Worm (Caenorhabditis elegans) whole organism, early embryonic: ENCODE measurements around the gene epg-6.

Experiments
- B0310.2 ChIP-seq: sonication (generic microtip); optimal IDR thresholded peaks from 2 replicates; lab custom pipeline; 2016; ENCODE audit warnings: mild to moderate bottlenecking, missing genetic modification characterization, missing compliant biosample characterization
- F13C5.2 ChIP-seq: sonication (generic microtip); optimal IDR thresholded peaks from 2 replicates; lab custom pipeline; 2017; ENCODE audit warnings: mild to moderate bottlenecking, missing genetic modification characterization, inconsistent platforms, missing compliant biosample characterization
- aly-1 ChIP-seq: sonication (generic microtip); optimal IDR thresholded peaks from 2 replicates; lab custom pipeline; 2016; ENCODE audit warnings: missing genetic modification characterization, missing compliant biosample characterization
- ama-1 ChIP-seq: fragments of 150-350 bp; optimal IDR thresholded peaks from 2 replicates; lab custom pipeline; 2014
- ceh-13 ChIP-seq: fragments of 200-800 bp; sonication (Bioruptor generic); optimal IDR thresholded peaks from 2 replicates; lab custom pipeline; 2018; ENCODE audit warnings: mild to moderate bottlenecking, missing genetic modification characterization, missing compliant biosample characterization
- ceh-36 ChIP-seq: sonication (generic microtip); optimal IDR thresholded peaks from 2 replicates; lab custom pipeline; 2016; ENCODE audit warnings: missing genetic modification characterization, inconsistent platforms, missing compliant biosample characterization
- ets-7 ChIP-seq: sonication (generic microtip); optimal IDR thresholded peaks from 2 replicates; lab custom pipeline; 2016; ENCODE audit warnings: missing genotype, missing genetic modification characterization, missing compliant biosample characterization
- flt-1 ChIP-seq: fragments of 200-800 bp; sonication (Bioruptor generic); IDR thresholded peaks from 2 replicates; pipeline ENCODE4 v1.3.6; 2022; ENCODE audit warnings: missing genetic modification characterization, missing compliant biosample characterization
- hmbx-1 ChIP-seq: sonication (generic microtip); optimal IDR thresholded peaks from 2 replicates; lab custom pipeline; 2016; ENCODE audit warnings: mild to moderate bottlenecking, missing genetic modification characterization, missing compliant biosample characterization
- hmg-4 ChIP-seq: fragments of 200-800 bp; sonication (Bioruptor generic); optimal IDR thresholded peaks from 2 replicates; lab custom pipeline; 2018; ENCODE audit warnings: mild to moderate bottlenecking, missing genetic modification characterization, missing compliant biosample characterization
- hnd-1 ChIP-seq: sonication (generic microtip); optimal IDR thresholded peaks from 2 replicates; lab custom pipeline; 2016; ENCODE audit warnings: missing genetic modification characterization, missing compliant biosample characterization
- pes-1 ChIP-seq: fragments of 200-800 bp; sonication (Bioruptor generic); IDR thresholded peaks from 2 replicates; pipeline ENCODE4 v1.3.6; 2022; ENCODE audit warnings: missing genetic modification reagents, missing genetic modification characterization, missing compliant biosample characterization
- scrt-1 ChIP-seq: fragments of 200-800 bp; sonication (Bioruptor generic); IDR thresholded peaks from 2 replicates; pipeline ENCODE4 v1.3.6; 2022; ENCODE audit warnings: missing genetic modification characterization, missing compliant biosample characterization
- sea-1 ChIP-seq: fragments of 200-800 bp; sonication (Bioruptor generic); conservative IDR thresholded peaks from 2 replicates; pipeline ENCODE4 v1.3.6; 2022; ENCODE audit warnings: missing genetic modification characterization, missing compliant biosample characterization
- tbx-11 ChIP-seq: fragments of 200-800 bp; sonication (Bioruptor generic); IDR thresholded peaks from 2 replicates; pipeline ENCODE4 v1.3.6; 2022; ENCODE audit warnings: missing genetic modification characterization, missing compliant biosample characterization
- tbx-37 ChIP-seq: fragments of 200-800 bp; sonication (Bioruptor generic); conservative IDR thresholded peaks from 2 replicates; pipeline ENCODE4 v1.3.6; 2022; ENCODE audit warnings: missing genetic modification reagents, missing genetic modification characterization, missing compliant biosample characterization
- tra-4 ChIP-seq: sonication (generic microtip); optimal IDR thresholded peaks from 2 replicates; lab custom pipeline; 2017; ENCODE audit warnings: missing genetic modification characterization, missing compliant biosample characterization

epg-6 gene

ce11 chrIII:10592729-10593128, 7.3 kb downstream of the epg-6 start, which contains the start of gene Y45F3A.8:
Gene Y45F3A.8 (minus strand): TSS chrIII:10592829.
- TF ChIP-seq ceh-13 (GFP tag; lab: Kevin White, UChicago) (no peak), ceh-36 (tag; lab: Kevin White, UChicago) (no peak), hnd-1 (tag; lab: Kevin White, UChicago) (no peak), F13C5.2 (tag; lab: Kevin White, UChicago) (no peak), hmg-4 (no peak), ama-1 (lab: Kevin White, UChicago) (no peak), scrt-1 (GFP tag; lab: Robert Waterston, UW) (no peak), pes-1 (no peak), aly-1 (tag; lab: Kevin White, UChicago) (no peak), B0310.2 (tag; lab: Kevin White, UChicago) (no peak), flt-1 (GFP tag; lab: Robert Waterston, UW) (no peak), tra-4 (tag; lab: Kevin White, UChicago) (no peak), hmbx-1 (no peak), sea-1 (no peak), tbx-11 (no peak), ets-7 (no peak), tbx-37 (GFP tag; lab: Robert Waterston, UW) (no peak)

ce11 chrIII:10592074-10592473, 7.9 kb downstream of the epg-6 start:
- TF ChIP-seq hmg-4 (no peak), tbx-11 (no peak), ceh-13 (GFP tag; lab: Kevin White, UChicago) (no peak), flt-1 (GFP tag; lab: Robert Waterston, UW) (no peak), scrt-1 (GFP tag; lab: Robert Waterston, UW) (no peak), ets-7 (no peak), F13C5.2 (tag; lab: Kevin White, UChicago) (no peak), tbx-37 (GFP tag; lab: Robert Waterston, UW) (no peak)

- TF ChIP-seq tbx-37 (GFP tag; lab: Robert Waterston, UW) = no peak
- no peak for TF ChIP-seq hnd-1 (tag; lab: Kevin White, UChicago)
- no peak for TF ChIP-seq ets-7
- TF ChIP-seq sea-1 = no peak
- no peak for TF ChIP-seq F13C5.2 (tag; lab: Kevin White, UChicago)
- TF ChIP-seq tbx-11 = no peak
Measured at ce11 chrIII:10586243-10586642, 13.7 kb downstream of the epg-6 start, which contains the start of gene Y45F3A.5. Gene Y45F3A.5 (minus strand): TSS chrIII:10586343.

- TF ChIP-seq hmg-4 (no peak), tbx-37 (GFP tag; lab: Robert Waterston, UW) (0 out of 2 replicates have a peak, but pooled peaks have one; percentile 12), scrt-1 (GFP tag; lab: Robert Waterston, UW) (no peak), sea-1 (no peak)
Measured at ce11 chrIII:10583483-10583882, 16.5 kb downstream of the epg-6 start.

ce11 chrIII:10580206-10580605, 19.8 kb downstream of the epg-6 start:
- TF ChIP-seq hmg-4 (no peak), ama-1 (lab: Kevin White, UChicago) (no peak), tbx-37 (GFP tag; lab: Robert Waterston, UW) (no peak), hnd-1 (tag; lab: Kevin White, UChicago) (no peak), hmbx-1 (no peak), tbx-11 (no peak), ceh-13 (GFP tag; lab: Kevin White, UChicago) (no peak), scrt-1 (GFP tag; lab: Robert Waterston, UW) (no peak), ceh-36 (tag; lab: Kevin White, UChicago) (no peak)

- TF ChIP-seq flt-1 (GFP tag; lab: Robert Waterston, UW) (no peak), hmbx-1 (no peak), hmg-4 (no peak), ama-1 (lab: Kevin White, UChicago) (no peak), hnd-1 (tag; lab: Kevin White, UChicago) (no peak), sea-1 (no peak), tbx-11 (no peak)
Measured at ce11 chrIII:10578873-10579272, 21.1 kb downstream of the epg-6 start.

ce11 chrIII:10577782-10578181, 22.2 kb downstream of the epg-6 start:
- no peak for TF ChIP-seq B0310.2 (tag; lab: Kevin White, UChicago)
- TF ChIP-seq hmbx-1 = no peak
- TF ChIP-seq hnd-1 (tag; lab: Kevin White, UChicago) = no peak
- TF ChIP-seq tbx-11 = no peak
- TF ChIP-seq F13C5.2 (tag; lab: Kevin White, UChicago) = no peak
- TF ChIP-seq aly-1 (tag; lab: Kevin White, UChicago) = no peak
- TF ChIP-seq ceh-36 (tag; lab: Kevin White, UChicago) = no peak

- no peak for TF ChIP-seq ama-1 (lab: Kevin White, UChicago)
- TF ChIP-seq B0310.2 (tag; lab: Kevin White, UChicago) = no peak
- TF ChIP-seq hnd-1 (tag; lab: Kevin White, UChicago) = no peak
- no peak for TF ChIP-seq ets-7
- TF ChIP-seq ceh-13 (GFP tag; lab: Kevin White, UChicago) = no peak
- TF ChIP-seq hmg-4 = no peak
- TF ChIP-seq F13C5.2 (tag; lab: Kevin White, UChicago) = no peak
- no peak for TF ChIP-seq ceh-36 (tag; lab: Kevin White, UChicago)
- TF ChIP-seq tbx-11 = no peak
- TF ChIP-seq pes-1 = no peak
- TF ChIP-seq tra-4 (tag; lab: Kevin White, UChicago) = no peak
Measured at ce11 chrIII:10575320-10575719, 24.7 kb downstream of the epg-6 start, which contains the start of gene Y45F3A.4. Gene Y45F3A.4 (minus strand): TSS chrIII:10575420.

ce11 chrIII:10569246-10569645, 30.7 kb downstream of the epg-6 start:
- TF ChIP-seq hmg-4 (no peak), tra-4 (tag; lab: Kevin White, UChicago) (no peak), scrt-1 (GFP tag; lab: Robert Waterston, UW) (no peak), hmbx-1 (no peak), F13C5.2 (tag; lab: Kevin White, UChicago) (no peak), ceh-13 (GFP tag; lab: Kevin White, UChicago) (no peak), pes-1 (no peak)
